Worm (Caenorhabditis elegans): ENCODE results near the gene mrp-1.
A peak's percentile ranks its signal among the peaks of the same experiment; 100 is the strongest.

mrp-1 gene

DNA sequence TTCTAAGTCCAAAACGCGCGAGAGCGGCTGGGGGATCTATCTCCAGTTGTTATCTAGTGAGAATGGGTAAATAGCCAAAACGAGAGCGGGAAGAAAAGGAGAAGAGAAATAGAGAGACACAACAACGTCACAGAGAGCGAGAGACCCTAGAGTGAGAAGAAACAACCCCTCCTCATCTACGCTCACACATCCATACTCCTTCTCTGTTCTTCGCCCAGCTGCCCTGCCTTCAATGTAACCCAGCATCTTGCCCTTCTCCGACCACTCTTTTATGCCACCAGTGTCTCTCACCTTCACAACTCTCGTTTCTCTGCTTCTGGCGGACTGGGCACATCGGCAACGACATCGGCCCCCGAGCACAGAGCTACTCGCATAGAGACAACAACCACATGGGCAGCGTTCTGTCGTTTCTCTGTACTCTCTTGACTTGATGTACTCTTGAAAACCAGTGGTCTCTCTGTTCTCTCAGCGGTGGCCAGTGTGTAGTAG, 5.6 kb upstream of the mrp-1 start (continued):
- TF ChIP-seq snpc-4 (GFP tag; optimal IDR thresholded peaks at IDR 0.05): peak; percentile 10
- peak in 2 of 4 experiments; percentile 72 to 77 for TF ChIP-seq snpc-4 (tag; optimal IDR thresholded peaks at IDR 0.05)
- peak; percentile 35 for TF ChIP-seq ztf-26 (tag; optimal IDR thresholded peaks at IDR 0.05)
- peak; percentile 13 for TF ChIP-seq tlf-1 (GFP tag; optimal IDR thresholded peaks at IDR 0.05)
- TF ChIP-seq lsy-27 (tag; optimal IDR thresholded peaks at IDR 0.05; ENCODE audit: borderline replicate concordance, insufficient read depth): no peak
- TF ChIP-seq tbx-9 (tag; optimal IDR thresholded peaks at IDR 0.05; ENCODE audit: borderline replicate concordance): no peak
- no peak for TF ChIP-seq nfya-1 (tag; optimal IDR thresholded peaks at IDR 0.05; ENCODE audit: borderline replicate concordance, insufficient read depth)
- no peak for TF ChIP-seq ztf-22 (GFP tag; optimal IDR thresholded peaks at IDR 0.05)
- no peak for TF ChIP-seq Y67H2A.10 (GFP tag; conservative IDR thresholded peaks at IDR 0.05)
- TF ChIP-seq ekl-4 (GFP tag; IDR thresholded peaks at IDR 0.05): peak; percentile 66; the same call in 1 of the 2 replicates
- no peak for TF ChIP-seq Y53F4B.3 (GFP tag; IDR thresholded peaks at IDR 0.05)
- no peak for TF ChIP-seq egl-18 (GFP tag; IDR thresholded peaks at IDR 0.05)
- no peak; the same call in 1 of the 2 replicates for TF ChIP-seq Y95B8A.8 (GFP tag; IDR thresholded peaks at IDR 0.05)
- TF ChIP-seq ets-4 (GFP tag; optimal IDR thresholded peaks at IDR 0.05): peak; percentile 68
- TF ChIP-seq let-607 (tag; optimal IDR thresholded peaks at IDR 0.05): peak in 1 of 2 experiments; percentile 59
- peak in 1 of 3 experiments; percentile 60 for TF ChIP-seq lin-35 (GFP tag; optimal IDR thresholded peaks at IDR 0.05)
- peak; percentile 85 for TF ChIP-seq lin-40 (tag; optimal IDR thresholded peaks at IDR 0.05)
- no peak for TF ChIP-seq hrde-1 (tag; optimal IDR thresholded peaks at IDR 0.05; ENCODE audit: borderline replicate concordance)
- TF ChIP-seq F10E7.11 (tag; optimal IDR thresholded peaks at IDR 0.05): peak; percentile 12
- TF ChIP-seq Y79H2A.3 (GFP tag; conservative IDR thresholded peaks at IDR 0.05): no peak
- no peak for TF ChIP-seq tbp1 (GFP tag; optimal IDR thresholded peaks at IDR 0.05)
- peak; percentile 63 for TF ChIP-seq repo-1 (tag; optimal IDR thresholded peaks at IDR 0.05)
- TF ChIP-seq ZK185.1 (tag; optimal IDR thresholded peaks at IDR 0.05; ENCODE audit: poor library complexity, severe bottlenecking): peak; percentile 89
- TF ChIP-seq lin-54 (GFP tag; optimal IDR thresholded peaks at IDR 0.05): peak; percentile 42
- no peak for TF ChIP-seq sea-2 (GFP tag; IDR thresholded peaks at IDR 0.05)
- peak; percentile 75 for TF ChIP-seq madf-10 (tag; optimal IDR thresholded peaks at IDR 0.05)
- no peak for TF ChIP-seq ama-1 (optimal IDR thresholded peaks at IDR 0.05)
- peak in 1 of 2 experiments; percentile 37 for TF ChIP-seq ama-1 (GFP tag; optimal IDR thresholded peaks at IDR 0.05)
- no peak for TF ChIP-seq nhr-179 (tag; optimal IDR thresholded peaks at IDR 0.05)
- TF ChIP-seq T26A5.8 (tag; optimal IDR thresholded peaks at IDR 0.05): no peak
- peak; percentile 61; the same call in 1 of the 2 replicates for TF ChIP-seq rcor-1 (GFP tag; IDR thresholded peaks at IDR 0.05)
- no peak for TF ChIP-seq madf-6 (GFP tag; IDR thresholded peaks at IDR 0.05)
- no peak for TF ChIP-seq nfya-2 (GFP tag; IDR thresholded peaks at IDR 0.05)
- no peak for TF ChIP-seq snpc-1.3 (tag; optimal IDR thresholded peaks at IDR 0.05; ENCODE audit: insufficient read depth)
- TF ChIP-seq attf-3 (GFP tag; conservative IDR thresholded peaks at IDR 0.05): peak; percentile 42; the same call in 1 of the 2 replicates
- no peak for TF ChIP-seq F33H1.4 (GFP tag; IDR thresholded peaks at IDR 0.05)
- peak; percentile 59; the same call in 1 of the 2 replicates for TF ChIP-seq nfyb-1 (GFP tag; IDR thresholded peaks at IDR 0.05)
- no peak for TF ChIP-seq cebp-1 (GFP tag; IDR thresholded peaks at IDR 0.05)
- peak; percentile 87 for TF ChIP-seq cebp-1 (tag; optimal IDR thresholded peaks at IDR 0.05)
- TF ChIP-seq C06A6.2 (GFP tag; conservative IDR thresholded peaks at IDR 0.05): 0 out of 2 replicates have a peak, but pooled peaks have one; percentile 46
- TF ChIP-seq ztf-6 (GFP tag; IDR thresholded peaks at IDR 0.05): no peak
- TF ChIP-seq egl-44 (GFP tag; IDR thresholded peaks at IDR 0.05): no peak
- no peak for TF ChIP-seq lag-1 (GFP tag; IDR thresholded peaks at IDR 0.05)
- no peak for TF ChIP-seq B0019.2 (GFP tag; conservative IDR thresholded peaks at IDR 0.05)
- peak; percentile 2 for TF ChIP-seq nhr-90 (tag; optimal IDR thresholded peaks at IDR 0.05)
- TF ChIP-seq F37B4.10 (GFP tag; IDR thresholded peaks at IDR 0.05): no peak
- TF ChIP-seq nhr-80 (tag; optimal IDR thresholded peaks at IDR 0.05): peak; percentile 97
- TF ChIP-seq lsl-1 (GFP tag; optimal IDR thresholded peaks at IDR 0.05): no peak
